Fruit fly (Drosophila melanogaster) whole organism, embryonic: ENCODE results near the gene Nmdar1.

Experiments used
- Blimp-1 ChIP-seq: fragments of 200-800 bp; sonication (Bioruptor generic); optimal IDR thresholded peaks from 3 replicates; lab custom pipeline; 2018; ENCODE audit warnings: missing biosample characterization, missing genetic modification characterization, mild to moderate bottlenecking, moderate library complexity, missing genetic modification reagents
- Bteb2 ChIP-seq: fragments of 200-800 bp; sonication (Bioruptor generic); optimal IDR thresholded peaks from 2 replicates; lab custom pipeline; 2016; ENCODE audit warnings: missing biosample characterization, missing genetic modification characterization
- CG10366 ChIP-seq: fragments of 200-800 bp; sonication (Bioruptor generic); IDR thresholded peaks from 2 replicates; pipeline ENCODE4 v1.3.6; 2022; ENCODE audit warnings: missing biosample characterization, missing genetic modification characterization
- CG11247 ChIP-seq: fragments of 200-800 bp; sonication (Bioruptor generic); IDR thresholded peaks from 2 replicates; pipeline ENCODE4 v1.3.6; 2022; ENCODE audit warnings: missing biosample characterization, missing genetic modification characterization
- CG11695 ChIP-seq: fragments of 200-800 bp; sonication (Bioruptor generic); IDR thresholded peaks from 3 replicates; pipeline ENCODE4 v1.3.6; 2022; ENCODE audit warnings: missing biosample characterization, missing genetic modification characterization
- CG12659 ChIP-seq: fragments of 200-800 bp; sonication (Bioruptor generic); optimal IDR thresholded peaks from 3 replicates; lab custom pipeline; 2017; ENCODE audit warnings: mild to moderate bottlenecking, missing biosample characterization, missing genetic modification reagents, missing genetic modification characterization
- CG13624 ChIP-seq: fragments of 200-800 bp; sonication (Bioruptor generic); optimal IDR thresholded peaks from 2 replicates; lab custom pipeline; 2016; ENCODE audit warnings: missing biosample characterization, missing genetic modification characterization
- CG14710 ChIP-seq: fragments of 200-800 bp; sonication (Bioruptor generic); optimal IDR thresholded peaks from 3 replicates; lab custom pipeline; 2019; ENCODE audit warnings: missing biosample characterization, mild to moderate bottlenecking, missing genetic modification characterization, moderate library complexity
- CG15514 ChIP-seq: fragments of 200-800 bp; sonication (Bioruptor generic); optimal IDR thresholded peaks from 3 replicates; lab custom pipeline; 2017; ENCODE audit warnings: missing biosample characterization, missing genetic modification characterization, mild to moderate bottlenecking, moderate library complexity, missing genetic modification reagents
- CG1602 ChIP-seq: fragments of 200-800 bp; sonication (Bioruptor generic); optimal IDR thresholded peaks from 3 replicates; lab custom pipeline; 2016; ENCODE audit warnings: missing biosample characterization, missing genetic modification characterization
- CG1603 ChIP-seq: fragments of 200-800 bp; sonication (Bioruptor generic); optimal IDR thresholded peaks from 2 replicates; lab custom pipeline; 2019; ENCODE audit warnings: missing biosample characterization, mild to moderate bottlenecking, missing genetic modification characterization, moderate library complexity
- CG1647 ChIP-seq: fragments of 200-800 bp; sonication (Bioruptor generic); optimal IDR thresholded peaks from 3 replicates; lab custom pipeline; 2016; ENCODE audit warnings: missing biosample characterization, missing genetic modification characterization
- CG1792 ChIP-seq: fragments of 200-800 bp; sonication (Bioruptor generic); optimal IDR thresholded peaks from 2 replicates; lab custom pipeline; 2016; ENCODE audit warnings: missing biosample characterization, missing genetic modification characterization
- CG32767 ChIP-seq: fragments of 200-800 bp; sonication (Bioruptor generic); IDR thresholded peaks from 2 replicates; pipeline ENCODE4 v1.3.6; 2022; ENCODE audit warnings: missing biosample characterization, missing genetic modification characterization
- CG3838 ChIP-seq: fragments of 200-800 bp; sonication (Bioruptor generic); optimal IDR thresholded peaks from 3 replicates; lab custom pipeline; 2016; ENCODE audit warnings: missing biosample characterization, missing genetic modification characterization
- CG4360 ChIP-seq: fragments of 200-800 bp; sonication (Bioruptor generic); IDR thresholded peaks from 2 replicates; pipeline ENCODE4 v1.3.6; 2022; ENCODE audit warnings: missing biosample characterization, missing genetic modification characterization
- CG8924 ChIP-seq: fragments of 200-800 bp; optimal IDR thresholded peaks from 3 replicates; lab custom pipeline; 2019; ENCODE audit warnings: missing biosample characterization, mild to moderate bottlenecking, missing genetic modification characterization, moderate library complexity
- CG9215 ChIP-seq: fragments of 200-800 bp; sonication (Bioruptor generic); IDR thresholded peaks from 2 replicates; pipeline ENCODE4 v1.3.6; 2022; ENCODE audit warnings: missing biosample characterization, missing genetic modification characterization
- CHES-1-like ChIP-seq: fragments of 200-800 bp; sonication (Bioruptor generic); optimal IDR thresholded peaks from 2 replicates; lab custom pipeline; 2016; ENCODE audit warnings: missing biosample characterization, missing genetic modification characterization
- Chrac-16 ChIP-seq: fragments of 200-800 bp; sonication (Bioruptor generic); optimal IDR thresholded peaks from 3 replicates; lab custom pipeline; 2016; ENCODE audit warnings: missing biosample characterization, missing genetic modification characterization
- CkIIα-i1 ChIP-seq: fragments of 200-800 bp; sonication (Bioruptor generic); IDR thresholded peaks from 2 replicates; pipeline ENCODE4 v1.3.6; 2022; ENCODE audit warnings: missing biosample characterization, missing genetic modification characterization
- D ChIP-seq, 2 experiments: fragments of 200-800 bp in 1 of 2; fragments of >200 bp in 1 of 2; sonication (Bioruptor generic) in 1 of 2; optimal IDR thresholded peaks; 2 replicates in 1 of 2; 3 replicates in 1 of 2; lab custom pipeline; 2017; ENCODE audit warnings: mild to moderate bottlenecking in 1 of 2, missing biosample characterization in 1 of 2, missing genetic modification characterization in 1 of 2, missing genetic modification reagents in 1 of 2
- Dref ChIP-seq: fragments of 200-800 bp; sonication (Bioruptor generic); IDR thresholded peaks from 2 replicates; pipeline ENCODE4 v1.3.6; 2022; ENCODE audit warnings: missing biosample characterization, missing genetic modification characterization
- Drgx ChIP-seq: fragments of 200-800 bp; sonication (Bioruptor generic); IDR thresholded peaks from 2 replicates; pipeline ENCODE4 v1.3.6; 2022; ENCODE audit warnings: missing biosample characterization, missing genetic modification characterization
- Fer1 ChIP-seq: fragments of 200-800 bp; sonication (Bioruptor generic); optimal IDR thresholded peaks from 2 replicates; lab custom pipeline; 2017; ENCODE audit warnings: missing biosample characterization, mild to moderate bottlenecking, missing genetic modification characterization
- Fer3 ChIP-seq: fragments of 200-800 bp; sonication (Bioruptor generic); optimal IDR thresholded peaks from 2 replicates; lab custom pipeline; 2018; ENCODE audit warnings: missing biosample characterization, mild to moderate bottlenecking, missing genetic modification characterization, moderate library complexity
- HLH4C ChIP-seq: fragments of 200-800 bp; sonication (Bioruptor generic); IDR thresholded peaks from 3 replicates; pipeline ENCODE4 v1.3.6; 2022; ENCODE audit warnings: missing biosample characterization, missing genetic modification characterization; ENCODE audit not compliant: partially characterized antibody
- Jarid2 ChIP-seq: fragments of 200-800 bp; sonication (Bioruptor generic); optimal IDR thresholded peaks from 3 replicates; lab custom pipeline; 2017; ENCODE audit warnings: mild to moderate bottlenecking, missing biosample characterization, missing genetic modification reagents, missing genetic modification characterization
- Lhr ChIP-seq: fragments of 200-800 bp; sonication (Bioruptor generic); optimal IDR thresholded peaks from 3 replicates; lab custom pipeline; 2017; ENCODE audit warnings: mild to moderate bottlenecking, missing biosample characterization, missing genetic modification reagents, missing genetic modification characterization
- MBD-R2 ChIP-seq: fragments of 200-800 bp; sonication (Bioruptor generic); IDR thresholded peaks from 2 replicates; pipeline ENCODE4 v1.3.6; 2022; ENCODE audit warnings: missing biosample characterization, missing genetic modification characterization
- Mes4 ChIP-seq: fragments of 200-800 bp; sonication (Bioruptor generic); optimal IDR thresholded peaks from 2 replicates; lab custom pipeline; 2016; ENCODE audit warnings: missing biosample characterization, missing genetic modification characterization
- Poxn ChIP-seq: fragments of 200-800 bp; sonication (Bioruptor generic); IDR thresholded peaks from 2 replicates; pipeline ENCODE4 v1.3.6; 2022; ENCODE audit warnings: missing biosample characterization, missing genetic modification characterization
- Ptx1 ChIP-seq: fragments of 200-800 bp; sonication (Bioruptor generic); IDR thresholded peaks from 2 replicates; pipeline ENCODE4 v1.3.6; 2022; ENCODE audit warnings: missing biosample characterization, missing genetic modification characterization
- Sin3A ChIP-seq: fragments of >200 bp; optimal IDR thresholded peaks from 2 replicates; lab custom pipeline; 2018
- Vsx1 ChIP-seq: fragments of 200-800 bp; sonication (Bioruptor generic); optimal IDR thresholded peaks from 2 replicates; lab custom pipeline; 2017; ENCODE audit warnings: missing biosample characterization, mild to moderate bottlenecking, missing genetic modification characterization, missing genetic modification reagents
- ac ChIP-seq: fragments of 200-800 bp; sonication (Bioruptor generic); optimal IDR thresholded peaks from 3 replicates; lab custom pipeline; 2017; ENCODE audit warnings: missing biosample characterization, mild to moderate bottlenecking, missing genetic modification characterization
- ato ChIP-seq: fragments of 200-800 bp; sonication (Bioruptor generic); IDR thresholded peaks from 2 replicates; pipeline ENCODE4 v1.3.6; 2022; ENCODE audit warnings: missing biosample characterization, missing genetic modification characterization; ENCODE audit not compliant: partially characterized antibody
- ci ChIP-seq: fragments of 200-800 bp; sonication (Bioruptor generic); IDR thresholded peaks from 3 replicates; pipeline ENCODE4 v1.3.6; 2022; ENCODE audit warnings: missing biosample characterization, missing genetic modification characterization
- danr ChIP-seq: fragments of 200-800 bp; sonication (Bioruptor generic); IDR thresholded peaks from 2 replicates; pipeline ENCODE4 v1.3.6; 2022; ENCODE audit warnings: missing biosample characterization, missing genetic modification characterization
- esg ChIP-seq: fragments of 200-800 bp; sonication (Bioruptor generic); conservative IDR thresholded peaks from 2 replicates; pipeline ENCODE4 v1.3.6; 2022; ENCODE audit warnings: missing biosample characterization, missing genetic modification characterization
- exex ChIP-seq: fragments of 200-800 bp; sonication (Bioruptor generic); optimal IDR thresholded peaks from 4 replicates; lab custom pipeline; 2018; ENCODE audit warnings: missing biosample characterization, mild to moderate bottlenecking, missing genetic modification characterization, moderate library complexity
- ken ChIP-seq: fragments of 200-800 bp; sonication (Bioruptor generic); IDR thresholded peaks from 3 replicates; pipeline ENCODE4 v1.3.6; 2022; ENCODE audit warnings: missing biosample characterization, missing genetic modification characterization
- knrl ChIP-seq: fragments of 200-800 bp; sonication (Bioruptor generic); IDR thresholded peaks from 3 replicates; pipeline ENCODE4 v1.3.6; 2022; ENCODE audit warnings: missing biosample characterization, missing genetic modification characterization; ENCODE audit not compliant: partially characterized antibody
- nmo ChIP-seq: fragments of 200-800 bp; sonication (Bioruptor generic); optimal IDR thresholded peaks from 2 replicates; lab custom pipeline; 2018; ENCODE audit warnings: missing biosample characterization, mild to moderate bottlenecking, missing genetic modification characterization, moderate library complexity
- schlank ChIP-seq: fragments of 200-800 bp; sonication (Bioruptor generic); optimal IDR thresholded peaks from 2 replicates; lab custom pipeline; 2018; ENCODE audit warnings: missing biosample characterization, mild to moderate bottlenecking, missing genetic modification characterization
- shn ChIP-seq: fragments of 200-800 bp; sonication (Bioruptor generic); optimal IDR thresholded peaks from 3 replicates; lab custom pipeline; 2016; ENCODE audit warnings: missing biosample characterization, missing genetic modification characterization
- slbo ChIP-seq: fragments of 200-800 bp; sonication (Bioruptor generic); IDR thresholded peaks from 2 replicates; pipeline ENCODE4 v1.3.6; 2022; ENCODE audit warnings: missing biosample characterization, missing genetic modification characterization
- trh ChIP-seq: fragments of 200-800 bp; sonication (Bioruptor generic); optimal IDR thresholded peaks from 2 replicates; lab custom pipeline; 2016; ENCODE audit warnings: missing biosample characterization, missing genetic modification characterization

Gene Nmdar1

dm6 chr3R:5485295-5485718, 37.8 kb downstream of the Nmdar1 start, which contains the start of gene CG31550 (continued):
- peak; percentile 74 for TF ChIP-seq CG14710 (tag; lab: Kevin White, UChicago)
- peak; percentile 76 for TF ChIP-seq ci (GFP tag; lab: Robert Waterston, UW)
- TF ChIP-seq Bteb2 (GFP tag; lab: Kevin White, UChicago), result peak; percentile 25
- no peak for TF ChIP-seq CG3838
- peak; percentile 87 for TF ChIP-seq Ptx1
- TF ChIP-seq ato, result no peak
- peak; percentile 59 for TF ChIP-seq CG13624 (GFP tag; lab: Kevin White, UChicago)

- peak; percentile 97 for TF ChIP-seq CG32767
- no peak for TF ChIP-seq CG11247 (GFP tag; lab: Robert Waterston, UW)
- TF ChIP-seq esg, result no peak
- TF ChIP-seq CHES-1-like, result no peak
- TF ChIP-seq danr (GFP tag; lab: Robert Waterston, UW), result no peak
- peak; percentile 63 for TF ChIP-seq slbo (GFP tag; lab: Robert Waterston, UW)
- TF ChIP-seq Fer3 (tag; lab: Kevin White, UChicago), result peak; percentile 29
- TF ChIP-seq Bteb2 (GFP tag; lab: Kevin White, UChicago), result no peak
- TF ChIP-seq CG10366 (GFP tag; lab: Robert Waterston, UW), result peak; percentile 16; the same call in 1 of the 2 replicates
- TF ChIP-seq trh, result no peak
- TF ChIP-seq CG15514, result peak; percentile 19
- no peak for TF ChIP-seq exex
- TF ChIP-seq CG11695, result peak; percentile 22; the same call in 1 of the 3 replicates
- TF ChIP-seq CG8924 (tag; lab: Kevin White, UChicago), result peak; percentile 50
- TF ChIP-seq Lhr, result no peak
- no peak for TF ChIP-seq CkIIα-i1 (GFP tag; lab: Robert Waterston, UW)
- no peak for TF ChIP-seq Poxn (GFP tag; lab: Robert Waterston, UW)
- no peak for TF ChIP-seq Mes4
- no peak for TF ChIP-seq schlank
- TF ChIP-seq Sin3A (lab: Kevin White, UChicago), result peak; percentile 13
- TF ChIP-seq CG4360, result peak; percentile 27; the same call in 1 of the 2 replicates
- no peak for TF ChIP-seq CG1602 (GFP tag; lab: Kevin White, UChicago)
- TF ChIP-seq D (optimal IDR thresholded peaks at IDR 0.05; lab: Kevin White, UChicago), result no peak
- TF ChIP-seq D (GFP tag; optimal IDR thresholded peaks at IDR 0.05; lab: Kevin White, UChicago), result no peak
- TF ChIP-seq Vsx1, result no peak
- TF ChIP-seq Dref (GFP tag; lab: Robert Waterston, UW), result no peak
- TF ChIP-seq MBD-R2 (GFP tag; lab: Robert Waterston, UW), result peak; percentile 80
- TF ChIP-seq CG12659 (GFP tag; lab: Kevin White, UChicago), result peak; percentile 15
- TF ChIP-seq Chrac-16 (GFP tag; lab: Kevin White, UChicago), result no peak
- no peak for TF ChIP-seq CG1792 (GFP tag; lab: Kevin White, UChicago)
- no peak for TF ChIP-seq ken (GFP tag; lab: Robert Waterston, UW)
- no peak for TF ChIP-seq CG1647 (GFP tag; lab: Kevin White, UChicago)
- peak; percentile 2 for TF ChIP-seq Jarid2
- no peak for TF ChIP-seq CG1603
- TF ChIP-seq CG9215 (GFP tag; lab: Robert Waterston, UW), result no peak
- TF ChIP-seq nmo (GFP tag; lab: Kevin White, UChicago), result peak; percentile 37
- TF ChIP-seq shn (GFP tag; lab: Kevin White, UChicago), result no peak
- 0 out of 2 replicates have a peak, but pooled peaks have one; percentile 14 for TF ChIP-seq Drgx (GFP tag; lab: Robert Waterston, UW)
- TF ChIP-seq ac (GFP tag; lab: Kevin White, UChicago), result no peak
- TF ChIP-seq knrl (GFP tag; lab: Robert Waterston, UW), result no peak
- TF ChIP-seq CG14710 (tag; lab: Kevin White, UChicago), result peak; percentile 55
- no peak for TF ChIP-seq Blimp-1 (GFP tag; lab: Kevin White, UChicago)
- peak; percentile 35; the same call in 1 of the 3 replicates for TF ChIP-seq HLH4C
- TF ChIP-seq Fer1 (GFP tag; lab: Kevin White, UChicago), result peak; percentile 28
Measured at dm6 chr3R:5483488-5484109, 39.5 kb downstream of the Nmdar1 start, which contains the start of gene ksr. Gene ksr, minus strand, starts transcription at chr3R:5483906.
